Fruit fly (Drosophila melanogaster): Measurements from ENCODE around the gene CG15167.
A peak's percentile ranks its signal among the peaks of the same experiment; 100 is the strongest.

Gene CG15167

dm6 chr2L:18695404-18695804 lies 44.8 kb upstream of the CG15167 start, which contains the start of the genes CG10383 and CG10338 (continued):
- peak; percentile 84 for TF ChIP-seq CG15336 (GFP tag; IDR thresholded peaks at IDR 0.05)
- peak; percentile 57 to 64 for TF ChIP-seq salr (GFP tag; optimal IDR thresholded peaks at IDR 0.05)
- TF ChIP-seq CG9139 (GFP tag; optimal IDR thresholded peaks at IDR 0.05), result no peak
- peak; percentile 93 for TF ChIP-seq CG31627 (GFP tag; optimal IDR thresholded peaks at IDR 0.05)
- TF ChIP-seq CG11902 (GFP tag; optimal IDR thresholded peaks at IDR 0.05), result peak; percentile 87
- TF ChIP-seq Sox14 (GFP tag; optimal IDR thresholded peaks at IDR 0.05), result peak; percentile 91
- peak; percentile 86 for TF ChIP-seq Gug (GFP tag; IDR thresholded peaks at IDR 0.05)
- peak; percentile 93 for TF ChIP-seq cyc (GFP tag; optimal IDR thresholded peaks at IDR 0.05)
- TF ChIP-seq lz (GFP tag; optimal IDR thresholded peaks at IDR 0.05), result peak; percentile 89
- peak; percentile 93 for TF ChIP-seq Hr39 (GFP tag; optimal IDR thresholded peaks at IDR 0.05)
- peak; percentile 84 for TF ChIP-seq Sox15 (GFP tag; optimal IDR thresholded peaks at IDR 0.05)
- TF ChIP-seq ss (GFP tag; optimal IDR thresholded peaks at IDR 0.05), result peak; percentile 30 to 33
- peak; percentile 89 for TF ChIP-seq acj6 (GFP tag; optimal IDR thresholded peaks at IDR 0.05)

DNA sequence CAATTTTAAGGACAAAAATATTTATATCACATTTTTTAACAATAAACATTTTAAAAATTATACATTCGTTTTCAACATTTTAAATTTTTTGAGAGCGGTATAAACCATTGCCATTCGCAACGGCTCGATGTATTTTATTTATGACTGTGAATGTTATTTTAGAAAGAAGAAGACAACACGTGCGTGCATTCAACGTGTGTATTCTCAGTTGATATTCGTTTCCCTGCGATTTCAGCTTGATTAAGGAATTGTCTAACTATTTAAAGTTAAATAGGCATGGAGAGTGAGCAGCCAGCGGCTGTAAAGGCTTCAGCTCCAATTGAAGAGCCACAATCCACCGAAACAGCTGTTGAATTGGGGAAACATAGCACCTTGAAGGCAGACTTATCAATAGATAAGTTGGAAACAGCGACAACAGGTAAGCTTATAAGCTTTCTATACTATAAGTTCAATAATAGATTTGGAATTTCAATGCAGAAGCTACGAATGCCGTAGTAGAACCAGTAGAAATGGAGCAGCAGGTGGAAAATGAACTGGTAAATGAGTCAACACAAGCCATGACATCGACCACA lies 41.5 kb upstream of the CG15167 start, which contains the start of gene CG10341:
Gene CG10341 (plus strand): TSS at position 156 of the 572 bp plus-strand sequence.
- TF ChIP-seq Hr38 (GFP tag; optimal IDR thresholded peaks at IDR 0.05) (no peak), CG6276 (GFP tag; optimal IDR thresholded peaks at IDR 0.05) (no peak), Sox14 (GFP tag; optimal IDR thresholded peaks at IDR 0.05) (no peak), Eip78C (GFP tag) (peak; percentile 63), CG6808 (GFP tag; optimal IDR thresholded peaks at IDR 0.05) (no peak)

DNA sequence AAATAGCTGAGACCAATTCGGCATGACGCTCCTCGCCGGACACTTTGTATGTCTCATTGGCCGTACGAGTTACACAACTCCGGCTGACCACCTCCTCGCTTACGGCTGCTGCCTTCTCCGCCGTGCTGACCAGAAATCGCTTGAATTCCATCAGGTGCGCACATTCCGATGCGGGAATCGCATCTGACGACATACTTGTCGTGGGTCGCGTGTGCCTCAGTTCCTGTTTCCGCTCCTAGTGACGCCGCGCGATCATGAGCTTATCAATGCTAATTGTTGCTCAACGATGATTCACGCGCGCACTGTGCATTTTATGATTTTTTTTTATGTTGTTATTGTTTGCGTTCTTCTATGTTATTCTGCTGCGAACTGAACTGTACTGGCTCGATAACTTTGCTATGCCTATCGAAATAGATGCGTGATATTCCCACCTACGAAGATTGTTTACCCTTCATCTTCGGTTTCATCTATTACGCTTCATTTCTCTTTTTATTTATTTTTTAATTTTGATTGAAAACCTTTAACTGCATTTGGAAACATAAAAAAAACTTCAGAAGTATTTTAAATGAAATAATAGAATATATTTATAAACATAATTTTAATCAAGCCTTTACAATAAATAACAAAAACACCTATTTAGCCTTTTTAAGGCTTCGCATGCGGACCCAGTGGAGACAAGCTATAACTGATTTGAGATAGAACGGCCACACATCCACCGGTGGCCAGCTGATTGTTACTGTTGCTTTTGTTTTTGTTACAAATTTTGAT lies 37.3 kb upstream of the CG15167 start, which contains the start of the genes CG10376 and CG10343:
Gene CG10376 (minus strand): TSS at position 385 of the 768 bp plus-strand sequence.
Gene CG10343 (plus strand): TSS at position 753 of the 768 bp plus-strand sequence.
- peak; percentile 84 for TF ChIP-seq CG34406 (GFP tag; optimal IDR thresholded peaks at IDR 0.05)
- TF ChIP-seq eg (GFP tag; IDR thresholded peaks at IDR 0.05), result peak; percentile 82
- TF ChIP-seq CG6854 (GFP tag; optimal IDR thresholded peaks at IDR 0.05), result peak; percentile 10
- peak in 1 of 2 experiments; percentile 83 for TF ChIP-seq ss (GFP tag; optimal IDR thresholded peaks at IDR 0.05)
- TF ChIP-seq OdsH (GFP tag; optimal IDR thresholded peaks at IDR 0.05), result peak; percentile 89
- peak; percentile 76 for TF ChIP-seq CG3919 (GFP tag; optimal IDR thresholded peaks at IDR 0.05)
- peak; percentile 77 for TF ChIP-seq CG15336 (GFP tag; IDR thresholded peaks at IDR 0.05)
- TF ChIP-seq CG6163 (GFP tag; IDR thresholded peaks at IDR 0.05), result peak; percentile 76
- peak; percentile 91 for TF ChIP-seq fkh (GFP tag; optimal IDR thresholded peaks at IDR 0.05)
- TF ChIP-seq CG11294 (GFP tag; IDR thresholded peaks at IDR 0.05), result peak; percentile 84
- no peak for TF ChIP-seq Met (GFP tag; optimal IDR thresholded peaks at IDR 0.05)
- TF ChIP-seq CG3032 (tag; optimal IDR thresholded peaks at IDR 0.05), result peak; percentile 92
- TF ChIP-seq Eip93F (GFP tag; optimal IDR thresholded peaks at IDR 0.05), result no peak
- no peak for TF ChIP-seq spab (GFP tag; optimal IDR thresholded peaks at IDR 0.05)
- TF ChIP-seq CG8632 (GFP tag; optimal IDR thresholded peaks at IDR 0.05), result peak; percentile 82
- TF ChIP-seq Sox102F (GFP tag; optimal IDR thresholded peaks at IDR 0.05), result no peak
- no peak for TF ChIP-seq CG9139 (GFP tag; optimal IDR thresholded peaks at IDR 0.05)
- TF ChIP-seq CG8119 (GFP tag; IDR thresholded peaks at IDR 0.05), result peak; percentile 85
- TF ChIP-seq Gug (GFP tag; IDR thresholded peaks at IDR 0.05), result peak; percentile 85
- TF ChIP-seq Eip78C (GFP tag), result peak; percentile 92
- peak; percentile 82 for TF ChIP-seq achi (GFP tag; optimal IDR thresholded peaks at IDR 0.05)
- TF ChIP-seq CG4318 (GFP tag; optimal IDR thresholded peaks at IDR 0.05), result no peak
- no peak for TF ChIP-seq Eip75B (GFP tag; optimal IDR thresholded peaks at IDR 0.05)
- peak; percentile 60 for TF ChIP-seq net (GFP tag; optimal IDR thresholded peaks at IDR 0.05)
- TF ChIP-seq CG11902 (GFP tag; optimal IDR thresholded peaks at IDR 0.05), result peak; percentile 80
- TF ChIP-seq topi (GFP tag; optimal IDR thresholded peaks at IDR 0.05), result peak; percentile 66
- TF ChIP-seq fd85E (GFP tag; optimal IDR thresholded peaks at IDR 0.05), result no peak
- TF ChIP-seq CG11762 (GFP tag; optimal IDR thresholded peaks at IDR 0.05; ENCODE audit: insufficient read depth), result peak; percentile 40
- TF ChIP-seq CG31627 (GFP tag; optimal IDR thresholded peaks at IDR 0.05), result peak; percentile 79
- peak; percentile 81 for TF ChIP-seq CG10669 (GFP tag; optimal IDR thresholded peaks at IDR 0.05)
- TF ChIP-seq Hr38 (GFP tag; optimal IDR thresholded peaks at IDR 0.05), result no peak
- no peak for TF ChIP-seq pdm3 (GFP tag; optimal IDR thresholded peaks at IDR 0.05)
- peak; percentile 75 for TF ChIP-seq Hr39 (GFP tag; optimal IDR thresholded peaks at IDR 0.05)
- no peak for TF ChIP-seq CG6276 (GFP tag; optimal IDR thresholded peaks at IDR 0.05)
- peak; percentile 55 for TF ChIP-seq CG7368 (GFP tag; optimal IDR thresholded peaks at IDR 0.05)
- TF ChIP-seq CG1621 (tag; optimal IDR thresholded peaks at IDR 0.05), result peak; percentile 42
- TF ChIP-seq Hr4 (GFP tag; optimal IDR thresholded peaks at IDR 0.05), result peak; percentile 82
